Fruit fly (Drosophila melanogaster) whole organism, pupa: ENCODE data around the gene TwdlW.

Source experiments
- CG12605 ChIP-seq: fragments of 200-800 bp; sonication (Bioruptor generic); IDR thresholded peaks from 2 replicates; pipeline ENCODE4 v1.3.6; 2022; ENCODE audit warnings: missing biosample characterization, missing genetic modification characterization
- CG13204 ChIP-seq: fragments of 200-800 bp; sonication (Bioruptor generic); optimal IDR thresholded peaks from 2 replicates; lab custom pipeline; 2018; ENCODE audit warnings: missing biosample characterization, mild to moderate bottlenecking, missing genetic modification characterization, moderate library complexity
- CG34367 ChIP-seq: fragments of 200-800 bp; sonication (Bioruptor generic); optimal IDR thresholded peaks from 2 replicates; lab custom pipeline; 2018; ENCODE audit warnings: missing biosample characterization, mild to moderate bottlenecking, missing genetic modification characterization
- CG8301 ChIP-seq: fragments of 200-800 bp; sonication (Bioruptor generic); optimal IDR thresholded peaks from 2 replicates; lab custom pipeline; 2018; ENCODE audit warnings: missing biosample characterization, mild to moderate bottlenecking, missing genetic modification characterization
- CG9948 ChIP-seq: fragments of 200-800 bp; sonication (Bioruptor generic); optimal IDR thresholded peaks from 2 replicates; lab custom pipeline; 2018; ENCODE audit warnings: missing biosample characterization, mild to moderate bottlenecking, missing genetic modification characterization, moderate library complexity
- D1 ChIP-seq: fragments of 200-800 bp; sonication (Bioruptor generic); optimal IDR thresholded peaks from 2 replicates; lab custom pipeline; 2018; ENCODE audit warnings: missing biosample characterization, mild to moderate bottlenecking, missing genetic modification characterization, moderate library complexity

DNA sequence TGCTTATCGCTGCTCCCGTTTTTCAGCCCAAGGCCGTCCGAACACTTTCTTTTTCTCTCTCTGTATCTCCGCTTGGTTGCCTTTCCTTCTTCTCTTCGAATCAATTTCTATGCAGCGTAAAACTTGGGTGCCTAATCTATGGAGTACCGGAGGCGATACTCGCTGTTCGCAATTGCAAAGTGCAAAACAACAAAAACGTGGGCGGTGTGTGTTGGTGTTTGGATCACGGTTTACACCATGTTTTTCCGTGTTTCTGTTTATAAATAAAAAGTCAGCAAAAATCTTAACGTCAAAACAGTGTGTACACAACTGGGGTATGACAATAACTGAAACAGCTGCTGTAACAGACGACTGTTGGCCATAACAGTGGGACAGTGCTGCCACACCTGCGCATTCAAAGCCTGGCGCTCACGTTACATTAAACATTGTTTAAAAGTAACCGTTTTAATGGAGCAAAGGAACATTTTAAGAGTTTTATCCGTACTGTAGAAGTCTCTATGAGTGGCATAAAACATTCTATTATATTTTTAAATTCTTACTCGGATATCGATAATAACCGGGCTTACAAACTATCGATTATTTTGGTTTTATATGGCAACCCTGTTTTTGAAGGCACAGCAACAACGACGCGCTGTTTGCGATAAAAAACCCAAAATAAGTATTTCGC is 7.0 kb upstream of the TwdlW start, which contains the start of the genes m-cup and Det:
- TF ChIP-seq CG13204 (GFP tag; lab: Kevin White, UChicago) = no peak
- TF ChIP-seq CG9948 = no peak
- no peak for TF ChIP-seq CG34367 (tag; lab: Kevin White, UChicago)
- TF ChIP-seq CG8301 (tag; lab: Kevin White, UChicago) = no peak
- no peak for TF ChIP-seq CG12605 (GFP tag; lab: Robert Waterston, UW)
- TF ChIP-seq D1 = no peak
